Worm (Caenorhabditis elegans) whole organism, L2 larva: ENCODE data around the gene pigm-1.

Experiments used
- egl-27 ChIP-seq: sonication (generic microtip); optimal IDR thresholded peaks from 3 replicates; lab custom pipeline; 2017; ENCODE audit warnings: missing biosample characterization, missing genetic modification reagents, missing genetic modification characterization
- nhr-10 ChIP-seq: sonication (generic microtip); optimal IDR thresholded peaks from 2 replicates; lab custom pipeline; 2017; ENCODE audit warnings: missing biosample characterization, missing genetic modification characterization
- nhr-11 ChIP-seq: fragments of 150-350 bp; optimal IDR thresholded peaks from 2 replicates; lab custom pipeline; 2014; ENCODE audit warnings: missing biosample characterization, missing genetic modification characterization
- skn-1 ChIP-seq: sonication (generic microtip); optimal IDR thresholded peaks from 2 replicates; lab custom pipeline; 2017; ENCODE audit warnings: missing biosample characterization, missing genetic modification characterization

- no peak for TF ChIP-seq nhr-10
- no peak for TF ChIP-seq egl-27 (tag; lab: Kevin White, UChicago)
- no peak for TF ChIP-seq skn-1 (tag; lab: Kevin White, UChicago)
- TF ChIP-seq nhr-11 (tag; lab: Kevin White, UChicago): no peak
These were observed 44.1 kb downstream of the pigm-1 start for ce11 chrII:11392390-11392789.
